Worm (Caenorhabditis elegans): ENCODE results near the gene zig-11.

- TF ChIP-seq lin-13 (tag; optimal IDR thresholded peaks at IDR 0.05) (no peak), sptf-1 (tag; optimal IDR thresholded peaks at IDR 0.05) (no peak), ztf-11 (tag; optimal IDR thresholded peaks at IDR 0.05) (no peak), elt-1 (tag; optimal IDR thresholded peaks at IDR 0.05; ENCODE audit: borderline replicate concordance, insufficient read depth) (no peak), unc-62 (GFP tag; optimal IDR thresholded peaks at IDR 0.05) (no peak), cnd-1 (tag; optimal IDR thresholded peaks at IDR 0.05) (no peak), elt-3 (tag; optimal IDR thresholded peaks at IDR 0.05) (no peak), nhr-76 (tag; optimal IDR thresholded peaks at IDR 0.05) (no peak), ces-1 (GFP tag; optimal IDR thresholded peaks at IDR 0.05) (no peak), unc-39 (tag; optimal IDR thresholded peaks at IDR 0.05) (no peak), nhr-237 (tag; optimal IDR thresholded peaks at IDR 0.05) (no peak), mep-1 (tag; optimal IDR thresholded peaks at IDR 0.05) (no peak), lsy-2 (tag; optimal IDR thresholded peaks at IDR 0.05) (no peak), hlh-1 (tag; optimal IDR thresholded peaks at IDR 0.05) (no peak)
Measured at ce11 chrV:1848590-1848989, 44.1 kb downstream of the zig-11 start.

Data from whole organism, mixed stage, embryonic.